Fruit fly (Drosophila melanogaster): Measurements from ENCODE around the gene VhaAC39-2.
A peak's percentile ranks its signal among the peaks of the same experiment; 100 is the strongest.

The VhaAC39-2 gene

DNA sequence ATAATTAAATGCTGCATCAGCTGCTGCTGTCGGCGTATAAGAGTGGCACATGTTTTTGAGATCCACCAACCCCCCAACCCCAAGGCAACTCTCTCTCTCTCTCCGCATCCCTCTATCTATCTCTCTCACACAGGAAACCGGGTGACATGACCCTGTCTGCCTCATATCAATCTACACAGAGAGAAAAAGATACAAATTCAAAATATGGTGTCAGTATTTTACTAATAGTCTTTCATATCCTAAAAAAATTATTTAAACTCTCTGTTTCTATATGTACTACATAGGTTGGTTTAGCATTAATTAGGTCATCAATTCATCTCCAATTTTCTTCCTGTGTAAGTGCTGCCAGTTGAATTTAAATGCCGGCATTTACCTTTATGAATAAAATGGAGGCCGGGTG is 16.3 kb upstream of the VhaAC39-2 start (continued):
- peak; percentile 91 for TF ChIP-seq Camta (GFP tag; optimal IDR thresholded peaks at IDR 0.05)
- peak; percentile 64 for TF ChIP-seq ab (GFP tag; optimal IDR thresholded peaks at IDR 0.05)
- peak; percentile 76 for TF ChIP-seq cwo (GFP tag; optimal IDR thresholded peaks at IDR 0.05)
- peak; percentile 44 for TF ChIP-seq Neu2 (GFP tag; optimal IDR thresholded peaks at IDR 0.05; ENCODE audit: borderline replicate concordance)
- TF ChIP-seq Tbp (GFP tag; optimal IDR thresholded peaks at IDR 0.05) = no peak
- no peak for TF ChIP-seq CG13894 (tag; optimal IDR thresholded peaks at IDR 0.05)
- TF ChIP-seq B-H1 (GFP tag; IDR thresholded peaks at IDR 0.05) = peak; percentile 88
- TF ChIP-seq wek (GFP tag; optimal IDR thresholded peaks at IDR 0.05) = peak; percentile 80
- peak; percentile 75 for TF ChIP-seq CG10462 (GFP tag; optimal IDR thresholded peaks at IDR 0.05)
- TF ChIP-seq CG18764 (GFP tag; optimal IDR thresholded peaks at IDR 0.05) = peak; percentile 88
- peak; percentile 85 for TF ChIP-seq CG15696 (tag; optimal IDR thresholded peaks at IDR 0.05)

DNA sequence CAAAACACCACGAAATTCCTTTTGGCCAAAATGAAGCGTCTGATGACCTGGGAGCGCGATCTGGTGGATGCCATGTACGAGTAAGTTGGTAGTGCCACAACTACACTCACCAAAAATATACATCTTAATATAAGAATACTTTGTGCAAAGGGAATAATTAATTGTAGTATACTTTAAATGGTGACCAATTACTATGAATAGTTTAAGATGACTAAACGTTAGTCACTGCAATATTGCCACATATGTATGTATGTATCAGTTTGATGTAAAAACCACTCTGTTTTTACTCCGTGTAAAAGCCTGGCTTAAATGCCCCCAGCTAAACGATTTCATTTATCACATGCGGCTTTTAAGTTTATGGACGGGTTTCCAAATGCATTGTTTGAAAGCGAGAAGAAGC is 15.6 kb upstream of the VhaAC39-2 start:
- TF ChIP-seq D19B (GFP tag; optimal IDR thresholded peaks at IDR 0.05) (no peak), maf-S (GFP tag; optimal IDR thresholded peaks at IDR 0.05) (no peak), ranshi (GFP tag; IDR thresholded peaks at IDR 0.05) (no peak), vvl (GFP tag; IDR thresholded peaks at IDR 0.05) (0 out of 2 replicates have a peak, but pooled peaks have one; percentile 17), nerfin-1 (tag; optimal IDR thresholded peaks at IDR 0.05) (peak; percentile 43), ci (GFP tag; IDR thresholded peaks at IDR 0.05) (peak; percentile 81), CG8281 (tag; optimal IDR thresholded peaks at IDR 0.05) (peak; percentile 8), emc (GFP tag; optimal IDR thresholded peaks at IDR 0.05) (no peak), CG14050 (GFP tag; IDR thresholded peaks at IDR 0.05) (no peak), bcd (GFP tag; optimal IDR thresholded peaks at IDR 0.05) (no peak), chif (GFP tag; optimal IDR thresholded peaks at IDR 0.05) (peak in 1 of 2 experiments; percentile 17), CG9727 (GFP tag; optimal IDR thresholded peaks at IDR 0.05) (no peak), peb (GFP tag; IDR thresholded peaks at IDR 0.05) (no peak), Abd-B (GFP tag; optimal IDR thresholded peaks at IDR 0.05) (peak; percentile 56), CG11723 (GFP tag; optimal IDR thresholded peaks at IDR 0.05) (no peak), CG3163 (GFP tag; optimal IDR thresholded peaks at IDR 0.05) (no peak), CG7271 (tag; optimal IDR thresholded peaks at IDR 0.05) (no peak), CG6765 (GFP tag; optimal IDR thresholded peaks at IDR 0.05) (no peak), CG13894 (tag; optimal IDR thresholded peaks at IDR 0.05) (no peak), pum (GFP tag; optimal IDR thresholded peaks at IDR 0.05) (no peak), run (tag; optimal IDR thresholded peaks at IDR 0.05) (no peak), CG14710 (tag; optimal IDR thresholded peaks at IDR 0.05) (no peak), vfl (GFP tag; optimal IDR thresholded peaks at IDR 0.05) (no peak), CG3995 (GFP tag; optimal IDR thresholded peaks at IDR 0.05) (no peak), Ets97D (GFP tag; optimal IDR thresholded peaks at IDR 0.05) (no peak), CG12391 (tag; optimal IDR thresholded peaks at IDR 0.05) (peak; percentile 52), CG17612 (GFP tag; IDR thresholded peaks at IDR 0.05) (no peak), ttk (GFP tag; IDR thresholded peaks at IDR 0.05) (no peak), Dll (GFP tag; IDR thresholded peaks at IDR 0.05; ENCODE audit: partially characterized antibody) (no peak), Ets65A (GFP tag) (peak; percentile 53), NC2α (GFP tag; optimal IDR thresholded peaks at IDR 0.05) (no peak), CG1602 (GFP tag; optimal IDR thresholded peaks at IDR 0.05) (no peak), BEAF-32 (GFP tag; optimal IDR thresholded peaks at IDR 0.05) (no peak), ATbp (GFP tag; optimal IDR thresholded peaks at IDR 0.05) (peak; percentile 48), mirr (GFP tag; optimal IDR thresholded peaks at IDR 0.05) (no peak), dmrt11E (tag; optimal IDR thresholded peaks at IDR 0.05) (no peak), Hr39 (optimal IDR thresholded peaks at IDR 0.05) (no peak), CG30020 (tag; optimal IDR thresholded peaks at IDR 0.05) (no peak), NFAT (GFP tag; IDR thresholded peaks at IDR 0.05) (no peak), ham (GFP tag; IDR thresholded peaks at IDR 0.05) (no peak), CG11560 (tag; IDR thresholded peaks at IDR 0.05) (no peak)

Measured in whole organism, embryonic.